Worm (Caenorhabditis elegans) whole organism, L2 larva: Measurements from ENCODE around the gene W04H10.2.

Experiments used
- F13H6.1 ChIP-seq: sonication (generic microtip); optimal IDR thresholded peaks from 2 replicates; lab custom pipeline; 2016; ENCODE audit warnings: missing genetic modification characterization, missing compliant biosample characterization
- ZK546.5 ChIP-seq: sonication (generic microtip); optimal IDR thresholded peaks from 2 replicates; lab custom pipeline; 2017; ENCODE audit warnings: missing biosample characterization, missing genetic modification characterization
- aly-2 ChIP-seq: fragments of 150-350 bp; optimal IDR thresholded peaks from 2 replicates; lab custom pipeline; 2014; ENCODE audit warnings: missing biosample characterization, missing genetic modification characterization
- fos-1 ChIP-seq: fragments of 150-350 bp; optimal IDR thresholded peaks from 2 replicates; lab custom pipeline; 2014; ENCODE audit warnings: missing biosample characterization, missing genetic modification characterization
- mab-5 ChIP-seq: fragments of 150-350 bp; optimal IDR thresholded peaks from 2 replicates; lab custom pipeline; 2014; ENCODE audit warnings: missing biosample characterization, missing genetic modification characterization
- nhr-11 ChIP-seq: fragments of 150-350 bp; optimal IDR thresholded peaks from 2 replicates; lab custom pipeline; 2014; ENCODE audit warnings: missing biosample characterization, missing genetic modification characterization
- nhr-25 ChIP-seq: fragments of 150-350 bp; sonication (generic microtip); optimal IDR thresholded peaks from 3 replicates; lab custom pipeline; 2014; ENCODE audit warnings: missing biosample characterization, missing genetic modification characterization
- skn-1 ChIP-seq: sonication (generic microtip); optimal IDR thresholded peaks from 2 replicates; lab custom pipeline; 2017; ENCODE audit warnings: missing biosample characterization, missing genetic modification characterization
- sma-3 ChIP-seq: sonication (generic microtip); optimal IDR thresholded peaks from 2 replicates; lab custom pipeline; 2016; ENCODE audit warnings: missing genetic modification reagents, missing genetic modification characterization, missing compliant biosample characterization
- snpc-4 ChIP-seq: fragments of 150-350 bp; optimal IDR thresholded peaks from 2 replicates; lab custom pipeline; 2014; ENCODE audit warnings: missing biosample characterization, missing genetic modification characterization
- unc-39 ChIP-seq: fragments of 150-350 bp; optimal IDR thresholded peaks from 2 replicates; lab custom pipeline; 2014; ENCODE audit warnings: missing biosample characterization, missing genetic modification characterization
- unc-55 ChIP-seq: fragments of 150-350 bp; sonication (generic microtip); optimal IDR thresholded peaks from 3 replicates; lab custom pipeline; 2014; ENCODE audit warnings: missing biosample characterization, missing genetic modification reagents, missing genetic modification characterization
- unc-62 ChIP-seq: fragments of 150-350 bp; optimal IDR thresholded peaks from 2 replicates; lab custom pipeline; 2014; ENCODE audit warnings: missing biosample characterization, missing genetic modification reagents, missing genetic modification characterization

- TF ChIP-seq sma-3 (no peak), unc-55 (GFP tag; lab: Kevin White, UChicago) (no peak), nhr-11 (tag; lab: Kevin White, UChicago) (no peak), unc-62 (GFP tag; lab: Kevin White, UChicago) (no peak), unc-39 (no peak), skn-1 (no peak), F13H6.1 (tag; lab: Kevin White, UChicago) (no peak), ZK546.5 (tag; lab: Kevin White, UChicago) (no peak), nhr-25 (tag; lab: Kevin White, UChicago) (no peak), snpc-4 (tag; lab: Kevin White, UChicago) (no peak), mab-5 (no peak), aly-2 (tag; lab: Kevin White, UChicago) (no peak), fos-1 (no peak)
Measured at ce11 chrII:556185-556584, 49.2 kb upstream of the W04H10.2 start, which contains the start of the genes C09E8.1 and C09E8.6.
